Fruit fly (Drosophila melanogaster) whole organism, embryonic: ENCODE measurements around the gene frj.

Experiments used
- ATbp ChIP-seq: fragments of 200-800 bp; sonication (Bioruptor generic); optimal IDR thresholded peaks from 2 replicates; lab custom pipeline; 2017; ENCODE audit warnings: missing biosample characterization, mild to moderate bottlenecking, missing genetic modification characterization, missing genetic modification reagents
- B-H2 ChIP-seq: fragments of 200-800 bp; sonication (Bioruptor generic); optimal IDR thresholded peaks from 2 replicates; lab custom pipeline; 2018; ENCODE audit warnings: missing biosample characterization, mild to moderate bottlenecking, missing genetic modification characterization
- BEAF-32 ChIP-seq: fragments of 200-800 bp; sonication (Bioruptor generic); optimal IDR thresholded peaks from 3 replicates; lab custom pipeline; 2017; ENCODE audit warnings: missing biosample characterization, missing genetic modification characterization, mild to moderate bottlenecking, moderate library complexity, missing genetic modification reagents
- CG10462 ChIP-seq: fragments of 200-800 bp; sonication (Bioruptor generic); optimal IDR thresholded peaks from 2 replicates; lab custom pipeline; 2016; ENCODE audit warnings: missing biosample characterization, missing genetic modification characterization
- CG12155 ChIP-seq: fragments of 200-800 bp; sonication (Bioruptor generic); optimal IDR thresholded peaks from 3 replicates; lab custom pipeline; 2016; ENCODE audit warnings: missing biosample characterization, missing genetic modification characterization
- CG13424 ChIP-seq: fragments of 200-800 bp; sonication (Bioruptor generic); optimal IDR thresholded peaks from 2 replicates; lab custom pipeline; 2019; ENCODE audit warnings: missing biosample characterization, mild to moderate bottlenecking, missing genetic modification characterization, moderate library complexity
- CG13775 ChIP-seq: fragments of 200-800 bp; sonication (Bioruptor generic); optimal IDR thresholded peaks from 3 replicates; lab custom pipeline; 2017; ENCODE audit warnings: missing biosample characterization, mild to moderate bottlenecking, missing genetic modification characterization
- CG17359 ChIP-seq: fragments of 200-800 bp; sonication (Bioruptor generic); optimal IDR thresholded peaks from 3 replicates; lab custom pipeline; 2018; ENCODE audit warnings: missing biosample characterization, mild to moderate bottlenecking, missing genetic modification characterization, moderate library complexity
- CG17568 ChIP-seq: fragments of 200-800 bp; sonication (Bioruptor generic); optimal IDR thresholded peaks from 2 replicates; lab custom pipeline; 2018; ENCODE audit warnings: missing biosample characterization, mild to moderate bottlenecking, missing genetic modification characterization, moderate library complexity
- CG2116 ChIP-seq: fragments of 200-800 bp; sonication (Bioruptor generic); optimal IDR thresholded peaks from 3 replicates; lab custom pipeline; 2018; ENCODE audit warnings: missing biosample characterization, mild to moderate bottlenecking, missing genetic modification characterization
- CG30403 ChIP-seq: fragments of 200-800 bp; sonication (Bioruptor generic); optimal IDR thresholded peaks from 3 replicates; lab custom pipeline; 2016; ENCODE audit warnings: missing biosample characterization, missing genetic modification characterization
- CG31365 ChIP-seq: fragments of 200-800 bp; sonication (Bioruptor generic); optimal IDR thresholded peaks from 2 replicates; lab custom pipeline; 2018; ENCODE audit warnings: missing biosample characterization, mild to moderate bottlenecking, missing genetic modification characterization
- CG3407 ChIP-seq: fragments of 200-800 bp; sonication (Bioruptor generic); optimal IDR thresholded peaks from 2 replicates; lab custom pipeline; 2018; ENCODE audit warnings: missing biosample characterization, mild to moderate bottlenecking, missing genetic modification characterization
- CG34376 ChIP-seq: fragments of 200-800 bp; sonication (Bioruptor generic); optimal IDR thresholded peaks from 2 replicates; lab custom pipeline; 2018; ENCODE audit warnings: missing biosample characterization, mild to moderate bottlenecking, missing genetic modification characterization
- CG4730 ChIP-seq: fragments of 200-800 bp; sonication (Bioruptor generic); IDR thresholded peaks from 2 replicates; pipeline ENCODE4 v1.3.6; 2022; ENCODE audit warnings: missing biosample characterization, missing genetic modification characterization
- CG4854 ChIP-seq: fragments of 200-800 bp; sonication (Bioruptor generic); optimal IDR thresholded peaks from 2 replicates; lab custom pipeline; 2016; ENCODE audit warnings: missing biosample characterization, missing genetic modification characterization, inconsistent platforms
- CG6175 ChIP-seq: fragments of 200-800 bp; sonication (Bioruptor generic); IDR thresholded peaks from 3 replicates; pipeline ENCODE4 v1.3.6; 2022; ENCODE audit warnings: missing biosample characterization, missing genetic modification characterization
- CG6272 ChIP-seq: fragments of 200-800 bp; sonication (Bioruptor generic); IDR thresholded peaks from 2 replicates; pipeline ENCODE4 v1.3.6; 2022; ENCODE audit warnings: missing biosample characterization, missing genetic modification characterization
- CG6654 ChIP-seq: fragments of 200-800 bp; sonication (Bioruptor generic); optimal IDR thresholded peaks from 2 replicates; lab custom pipeline; 2017; ENCODE audit warnings: missing biosample characterization, mild to moderate bottlenecking, missing genetic modification characterization
- CG7271 ChIP-seq: fragments of 200-800 bp; sonication (Bioruptor generic); optimal IDR thresholded peaks from 2 replicates; lab custom pipeline; 2018; ENCODE audit warnings: missing biosample characterization, mild to moderate bottlenecking, missing genetic modification characterization, moderate library complexity
- CHES-1-like ChIP-seq: fragments of 200-800 bp; sonication (Bioruptor generic); optimal IDR thresholded peaks from 2 replicates; lab custom pipeline; 2016; ENCODE audit warnings: missing biosample characterization, missing genetic modification characterization
- CTCF ChIP-seq: fragments of 200-800 bp; sonication (Bioruptor generic); optimal IDR thresholded peaks from 2 replicates; lab custom pipeline; 2017; ENCODE audit warnings: missing biosample characterization, mild to moderate bottlenecking, missing genetic modification characterization, moderate library complexity
- CrebB ChIP-seq: fragments of 200-800 bp; sonication (Bioruptor generic); optimal IDR thresholded peaks from 3 replicates; lab custom pipeline; 2018; ENCODE audit warnings: missing biosample characterization, mild to moderate bottlenecking, missing genetic modification characterization
- Gsc ChIP-seq: fragments of 200-800 bp; sonication (Bioruptor generic); IDR thresholded peaks from 2 replicates; pipeline ENCODE4 v1.3.6; 2022; ENCODE audit warnings: missing biosample characterization, missing genetic modification characterization
- HLH4C ChIP-seq: fragments of 200-800 bp; sonication (Bioruptor generic); IDR thresholded peaks from 3 replicates; pipeline ENCODE4 v1.3.6; 2022; ENCODE audit warnings: missing biosample characterization, missing genetic modification characterization; ENCODE audit not compliant: partially characterized antibody
- Hr39 ChIP-seq: fragments of >200 bp; optimal IDR thresholded peaks from 2 replicates; lab custom pipeline; 2017
- Hr78 ChIP-seq, 2 experiments: fragments of 200-800 bp in 1 of 2; fragments of >200 bp in 1 of 2; sonication (Bioruptor generic) in 1 of 2; optimal IDR thresholded peaks; 2 replicates each; lab custom pipeline; 2017 to 2019; ENCODE audit warnings: missing biosample characterization in 2 of 2, missing genetic modification characterization in 2 of 2, mild to moderate bottlenecking in 1 of 2, moderate library complexity in 1 of 2
- Lhr ChIP-seq: fragments of 200-800 bp; sonication (Bioruptor generic); optimal IDR thresholded peaks from 3 replicates; lab custom pipeline; 2017; ENCODE audit warnings: mild to moderate bottlenecking, missing biosample characterization, missing genetic modification reagents, missing genetic modification characterization
- Max ChIP-seq: fragments of 200-800 bp; sonication (Bioruptor generic); optimal IDR thresholded peaks from 2 replicates; lab custom pipeline; 2016; ENCODE audit warnings: missing biosample characterization, mild to moderate bottlenecking, missing genetic modification characterization
- Neu2 ChIP-seq: fragments of 200-800 bp; sonication (Bioruptor generic); optimal IDR thresholded peaks from 3 replicates; lab custom pipeline; 2016; ENCODE audit warnings: missing biosample characterization, missing genetic modification characterization, borderline replicate concordance
- Pdp1 ChIP-seq, 2 experiments: fragments of 200-800 bp; sonication (Bioruptor generic); optimal IDR thresholded peaks; 3 replicates each; lab custom pipeline; 2016; ENCODE audit warnings: missing biosample characterization in 2 of 2, missing genetic modification characterization in 2 of 2, mild to moderate bottlenecking in 1 of 2, moderate library complexity in 1 of 2
- abd-A ChIP-seq: fragments of 200-800 bp; sonication (Bioruptor generic); optimal IDR thresholded peaks from 3 replicates; lab custom pipeline; 2019; ENCODE audit warnings: missing biosample characterization, mild to moderate bottlenecking, missing genetic modification characterization, moderate library complexity
- ac ChIP-seq: fragments of 200-800 bp; sonication (Bioruptor generic); optimal IDR thresholded peaks from 3 replicates; lab custom pipeline; 2017; ENCODE audit warnings: missing biosample characterization, mild to moderate bottlenecking, missing genetic modification characterization
- da ChIP-seq: fragments of 200-800 bp; sonication (Bioruptor generic); optimal IDR thresholded peaks from 2 replicates; lab custom pipeline; 2016; ENCODE audit warnings: missing biosample characterization, missing genetic modification characterization
- gcm ChIP-seq: fragments of 200-800 bp; sonication (Bioruptor generic); optimal IDR thresholded peaks from 2 replicates; lab custom pipeline; 2019; ENCODE audit warnings: missing biosample characterization, mild to moderate bottlenecking, missing genetic modification characterization, moderate library complexity
- gt ChIP-seq: fragments of 200-800 bp; sonication (Bioruptor generic); IDR thresholded peaks from 2 replicates; pipeline ENCODE4 v1.3.6; 2022; ENCODE audit warnings: missing biosample characterization, missing genetic modification characterization
- hkb ChIP-seq, 2 experiments: fragments of 200-800 bp in 1 of 2; fragments of >200 bp in 1 of 2; sonication (Bioruptor generic) in 1 of 2; IDR thresholded peaks in 1 of 2; optimal IDR thresholded peaks in 1 of 2; 2 replicates each; pipeline versions ENCODE4 v1.3.6 to Lab custom; 2017 to 2022; ENCODE audit warnings: missing biosample characterization in 1 of 2, missing genetic modification characterization in 1 of 2
- ind ChIP-seq: fragments of 200-800 bp; sonication (Bioruptor generic); optimal IDR thresholded peaks from 3 replicates; lab custom pipeline; 2016; ENCODE audit warnings: missing biosample characterization, missing genetic modification characterization
- jigr1 ChIP-seq: fragments of 200-800 bp; sonication (Bioruptor generic); IDR thresholded peaks from 3 replicates; pipeline ENCODE4 v1.3.6; 2022; ENCODE audit warnings: missing biosample characterization, missing genetic modification characterization
- jing ChIP-seq: fragments of 200-800 bp; sonication (Bioruptor generic); optimal IDR thresholded peaks from 2 replicates; lab custom pipeline; 2018; ENCODE audit warnings: missing biosample characterization, mild to moderate bottlenecking, missing genetic modification characterization
- ken ChIP-seq: fragments of 200-800 bp; sonication (Bioruptor generic); IDR thresholded peaks from 3 replicates; pipeline ENCODE4 v1.3.6; 2022; ENCODE audit warnings: missing biosample characterization, missing genetic modification characterization
- odd ChIP-seq: fragments of 200-800 bp; sonication (Bioruptor generic); optimal IDR thresholded peaks from 2 replicates; lab custom pipeline; 2017; ENCODE audit warnings: missing biosample characterization, mild to moderate bottlenecking, missing genetic modification characterization
- pnt ChIP-seq: fragments of 200-800 bp; sonication (Bioruptor generic); optimal IDR thresholded peaks from 3 replicates; lab custom pipeline; 2016; ENCODE audit warnings: missing biosample characterization, missing genetic modification characterization
- scrt ChIP-seq: fragments of 200-800 bp; sonication (Bioruptor generic); optimal IDR thresholded peaks from 2 replicates; lab custom pipeline; 2018; ENCODE audit warnings: missing biosample characterization, mild to moderate bottlenecking, missing genetic modification characterization, moderate library complexity
- sens ChIP-seq: fragments of 200-800 bp; sonication (Bioruptor generic); peaks from one replicate; lab custom pipeline; 2016; ENCODE audit warnings: missing biosample characterization, missing genetic modification characterization
- slp2 ChIP-seq: fragments of 200-800 bp; sonication (Bioruptor generic); optimal IDR thresholded peaks from 2 replicates; lab custom pipeline; 2016; ENCODE audit warnings: missing biosample characterization, missing genetic modification characterization
- so ChIP-seq: fragments of 200-800 bp; sonication (Bioruptor generic); IDR thresholded peaks from 3 replicates; pipeline ENCODE4 v1.3.6; 2022; ENCODE audit warnings: missing biosample characterization, missing genetic modification characterization
- zf30C ChIP-seq: fragments of 200-800 bp; sonication (Bioruptor generic); optimal IDR thresholded peaks from 3 replicates; lab custom pipeline; 2018; ENCODE audit warnings: missing biosample characterization, mild to moderate bottlenecking, missing genetic modification characterization

The frj gene

dm6 chr2L:6473076-6474037, 17.5 kb downstream of the frj start, which contains the start of gene mmy (continued):
- no peak for TF ChIP-seq CG4854 (GFP tag; lab: Kevin White, UChicago)
- 0 out of 3 replicates have a peak, but pooled peaks have one; percentile 39 for TF ChIP-seq HLH4C
- TF ChIP-seq CG2116 (GFP tag; lab: Kevin White, UChicago), result peak; percentile 38
- no peak for TF ChIP-seq Max (GFP tag; lab: Kevin White, UChicago)
- no peak for TF ChIP-seq hkb (optimal IDR thresholded peaks at IDR 0.05; lab: Kevin White, UChicago)
- peak; percentile 63 for TF ChIP-seq hkb (GFP tag; IDR thresholded peaks at IDR 0.05; lab: Robert Waterston, UW)
- no peak for TF ChIP-seq da
- peak; percentile 12 for TF ChIP-seq ind
- no peak for TF ChIP-seq Gsc (GFP tag; lab: Robert Waterston, UW)
- no peak for TF ChIP-seq CG31365 (tag; lab: Kevin White, UChicago)
- TF ChIP-seq CG13424 (tag; lab: Kevin White, UChicago), result peak; percentile 72
- peak; percentile 64 for TF ChIP-seq CTCF (GFP tag; lab: Kevin White, UChicago)
- TF ChIP-seq CG17359 (tag; lab: Kevin White, UChicago), result peak; percentile 56
- no peak for TF ChIP-seq CG13775 (GFP tag; lab: Kevin White, UChicago)
- TF ChIP-seq B-H2 (GFP tag; lab: Kevin White, UChicago), result peak; percentile 35
- TF ChIP-seq odd (GFP tag; lab: Kevin White, UChicago), result peak; percentile 61
- TF ChIP-seq BEAF-32 (GFP tag; lab: Kevin White, UChicago), result peak; percentile 43
- TF ChIP-seq zf30C (GFP tag; lab: Kevin White, UChicago), result peak; percentile 5
- TF ChIP-seq CG30403, result peak; percentile 52
- TF ChIP-seq Pdp1 (GFP tag; optimal IDR thresholded peaks at IDR 0.05; lab: Kevin White, UChicago), result peak in 1 of 2 experiments; percentile 64
- peak; percentile 56 for TF ChIP-seq abd-A (tag; lab: Kevin White, UChicago)
- no peak for TF ChIP-seq CG3407 (GFP tag; lab: Kevin White, UChicago)
- TF ChIP-seq pnt (GFP tag; lab: Kevin White, UChicago), result no peak
- no peak for TF ChIP-seq Neu2
- TF ChIP-seq so, result peak; percentile 50; the same call in 2 of the 3 replicates
- TF ChIP-seq CG6272, result no peak
- no peak for TF ChIP-seq ac (GFP tag; lab: Kevin White, UChicago)
- peak; percentile 79 for TF ChIP-seq CHES-1-like (GFP tag; lab: Kevin White, UChicago)
- peak; percentile 36 for TF ChIP-seq CG12155 (GFP tag; lab: Kevin White, UChicago)
- no peak for TF ChIP-seq gcm (GFP tag; lab: Kevin White, UChicago)
- peak in 1 of 2 experiments; percentile 57 for TF ChIP-seq Hr78 (GFP tag; optimal IDR thresholded peaks at IDR 0.05; lab: Kevin White, UChicago)
- TF ChIP-seq CG10462 (GFP tag; lab: Kevin White, UChicago), result no peak
- peak; percentile 3 for TF ChIP-seq CG6654
- no peak for TF ChIP-seq gt
- TF ChIP-seq CrebB, result peak; percentile 12
- TF ChIP-seq ken (GFP tag; lab: Robert Waterston, UW), result no peak
- peak; percentile 88 for TF ChIP-seq sens (GFP tag; lab: Kevin White, UChicago)
- TF ChIP-seq CG4730, result 0 out of 2 replicates have a peak, but pooled peaks have one; percentile 34
- TF ChIP-seq ATbp (GFP tag; lab: Kevin White, UChicago), result no peak
- TF ChIP-seq jing, result no peak
- TF ChIP-seq CG34376 (GFP tag; lab: Kevin White, UChicago), result peak; percentile 98
- peak; percentile 32 for TF ChIP-seq CG7271 (tag; lab: Kevin White, UChicago)
- no peak for TF ChIP-seq Lhr (GFP tag; lab: Kevin White, UChicago)
- TF ChIP-seq jigr1, result no peak; the same call in 2 of the 3 replicates
- no peak for TF ChIP-seq Hr39
- no peak for TF ChIP-seq slp2 (GFP tag; lab: Kevin White, UChicago)
- peak; percentile 92 for TF ChIP-seq CG6175 (GFP tag; lab: Robert Waterston, UW)
- TF ChIP-seq scrt (GFP tag; lab: Kevin White, UChicago), result peak; percentile 8
- no peak for TF ChIP-seq CG17568 (GFP tag; lab: Kevin White, UChicago)
